Worm (Caenorhabditis elegans) whole organism, dauer: Measurements from ENCODE around the gene K02F6.6.
"Not testable (repeated sequence)": the region's sequence is repeated elsewhere in the genome, so short reads cannot be mapped to it uniquely, and the experiment has no call there.

Experiments
- unc-62 ChIP-seq: sonication (generic microtip); optimal IDR thresholded peaks from 2 replicates; lab custom pipeline; 2017; ENCODE audit warnings: missing biosample characterization, missing genetic modification reagents, missing genetic modification characterization

The K02F6.6 gene

DNA sequence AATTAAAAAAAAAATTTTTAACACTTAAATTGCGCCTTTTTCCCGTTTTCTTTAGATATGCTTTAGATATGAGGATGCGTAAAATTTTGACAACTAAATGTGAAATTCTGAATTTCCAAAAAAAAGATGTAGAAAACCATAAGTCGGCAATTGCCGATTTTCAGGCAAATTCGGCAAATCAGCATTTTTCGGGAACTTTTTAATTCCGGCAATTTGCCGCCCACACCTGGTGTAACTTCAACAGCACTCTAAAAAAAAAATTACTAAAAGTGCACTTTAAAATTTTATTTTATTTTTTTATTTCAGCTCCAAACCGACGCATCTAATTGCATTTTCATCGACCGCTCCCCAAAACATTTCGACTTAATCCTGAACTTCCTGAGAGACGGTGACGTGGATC is at the start of gene K02F6.6:
TSS of gene K02F6.6 (plus strand) at position 301 of the 400 bp plus-strand sequence.
- TF ChIP-seq unc-62 = no peak

DNA sequence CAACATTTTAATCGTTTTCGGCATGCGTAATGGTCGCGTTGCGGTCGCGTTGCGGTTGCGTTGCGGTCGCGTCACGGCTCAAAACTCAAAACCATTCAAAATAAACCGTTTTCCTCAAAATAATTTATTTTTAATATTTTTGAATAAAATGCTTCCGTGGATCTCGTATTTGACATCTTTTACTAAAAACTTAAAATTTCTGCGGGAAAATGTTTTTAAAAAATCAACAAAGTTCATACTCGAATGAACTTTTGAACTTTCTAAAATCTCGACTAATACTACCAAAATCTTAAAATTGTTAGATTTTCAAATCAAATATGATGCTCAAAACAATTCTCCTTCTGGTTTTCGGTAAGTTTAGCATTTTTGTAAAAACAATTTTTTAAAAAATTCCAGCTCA is 49.0 kb upstream of the K02F6.6 start, which contains the start of gene F53G2.2:
TSS of gene F53G2.2 (plus strand) at position 301 of the 400 bp plus-strand sequence.
- TF ChIP-seq unc-62 = no peak

DNA sequence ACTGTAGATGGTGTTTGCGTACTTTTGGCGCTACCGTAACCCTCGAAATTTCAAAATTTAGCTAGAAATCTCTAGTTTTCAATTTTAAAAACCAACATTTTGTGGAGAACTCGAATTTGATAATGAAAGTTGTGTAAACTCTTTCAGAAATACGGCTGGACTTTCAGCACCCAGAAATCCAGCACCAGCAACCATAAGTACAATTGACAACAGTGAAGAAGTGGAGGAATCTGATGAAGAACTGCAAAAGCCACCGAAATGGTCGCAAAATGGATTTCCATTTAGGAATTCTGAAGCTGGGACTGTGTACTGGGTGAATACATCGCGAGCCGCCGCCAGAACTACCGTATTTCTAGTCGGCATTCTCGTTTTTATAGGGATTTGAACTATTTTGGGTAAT is 47.1 kb upstream of the K02F6.6 start, which contains the start of gene F53G2.13:
TSS of gene F53G2.13 (plus strand) at position 301 of the 400 bp plus-strand sequence.
- no peak for TF ChIP-seq unc-62

DNA sequence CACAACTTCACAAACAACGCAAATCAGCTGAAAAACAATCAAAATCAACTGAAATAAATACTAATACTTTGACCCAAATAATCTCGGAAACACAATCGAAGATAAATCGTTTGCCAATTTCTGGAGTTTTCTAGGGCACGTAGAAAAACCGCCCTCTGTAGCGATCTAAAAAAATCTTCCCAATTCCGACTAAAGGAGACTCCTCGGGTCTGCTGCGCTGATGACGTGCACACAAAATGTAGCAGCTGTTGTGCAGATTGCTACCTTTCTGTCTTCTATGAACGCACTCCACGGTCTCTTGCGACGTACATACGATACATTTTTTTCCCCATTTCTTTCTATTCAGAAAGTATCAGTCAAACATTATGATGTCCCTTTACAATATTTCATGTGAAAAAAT is 42.2 kb upstream of the K02F6.6 start, which contains the start of gene F53G2.1:
TSS of gene F53G2.1 (plus strand) at position 301 of the 400 bp plus-strand sequence.
- TF ChIP-seq unc-62 = no peak

DNA sequence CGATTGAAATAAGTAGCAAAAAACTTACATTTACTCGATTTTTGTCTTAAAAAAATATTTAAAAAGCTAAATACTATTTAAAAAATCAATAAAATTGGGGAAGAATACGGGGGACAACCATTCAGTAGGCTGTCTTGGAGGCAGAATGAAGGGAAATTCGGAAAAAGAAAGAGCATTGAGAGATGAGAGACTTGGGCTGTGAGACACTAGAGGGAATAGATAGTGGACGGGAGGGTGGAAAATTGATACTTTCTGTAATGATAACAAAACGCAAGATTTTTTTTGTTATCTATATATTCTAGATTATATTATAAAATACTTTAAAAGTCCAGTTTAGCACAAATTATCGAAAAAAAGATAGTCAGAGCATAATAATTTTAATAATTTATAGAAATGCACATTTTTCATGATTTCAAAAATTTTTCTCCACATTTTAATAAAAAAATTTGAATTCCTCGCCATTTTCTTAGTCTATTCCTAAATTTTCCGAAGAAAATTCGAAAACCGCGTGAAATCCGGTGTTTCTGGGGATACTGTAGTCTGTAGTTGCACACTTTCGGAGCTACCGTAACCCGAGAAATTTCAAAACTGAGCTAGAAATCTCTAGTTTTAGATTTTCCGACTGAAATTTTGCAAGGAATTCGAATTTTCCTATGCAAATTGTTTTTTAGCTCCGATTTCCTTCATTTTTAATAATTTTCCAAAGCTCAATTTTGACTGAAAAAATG is 26.7 kb upstream of the K02F6.6 start:
- TF ChIP-seq unc-62 = no peak

DNA sequence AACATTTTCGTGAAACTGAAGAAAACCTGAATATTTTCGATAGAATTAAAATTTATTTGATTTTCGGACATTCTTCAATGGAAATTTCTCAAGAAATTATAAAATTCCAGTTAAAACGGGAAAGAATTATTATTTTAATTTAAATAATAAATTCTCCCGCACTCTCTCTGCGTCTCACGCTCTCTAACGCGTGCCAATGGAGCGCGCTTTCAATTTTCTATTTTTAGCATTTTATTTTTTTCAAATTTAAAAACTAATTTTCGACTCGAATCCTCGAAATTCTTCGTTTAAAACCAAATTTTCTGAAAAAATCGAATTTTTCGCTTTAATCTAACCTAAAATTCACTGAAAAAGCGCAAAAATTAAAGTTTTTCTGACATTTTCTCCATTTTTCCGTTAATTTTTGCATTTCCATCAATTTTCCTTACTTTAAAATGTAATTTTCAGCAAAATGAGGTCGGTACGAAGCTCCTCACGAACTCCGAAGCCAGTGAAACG is 26.1 kb upstream of the K02F6.6 start, which contains the start of gene gbas-1:
TSS of gene gbas-1 (plus strand) at position 448 of the 498 bp plus-strand sequence.
- TF ChIP-seq unc-62 = no peak

DNA sequence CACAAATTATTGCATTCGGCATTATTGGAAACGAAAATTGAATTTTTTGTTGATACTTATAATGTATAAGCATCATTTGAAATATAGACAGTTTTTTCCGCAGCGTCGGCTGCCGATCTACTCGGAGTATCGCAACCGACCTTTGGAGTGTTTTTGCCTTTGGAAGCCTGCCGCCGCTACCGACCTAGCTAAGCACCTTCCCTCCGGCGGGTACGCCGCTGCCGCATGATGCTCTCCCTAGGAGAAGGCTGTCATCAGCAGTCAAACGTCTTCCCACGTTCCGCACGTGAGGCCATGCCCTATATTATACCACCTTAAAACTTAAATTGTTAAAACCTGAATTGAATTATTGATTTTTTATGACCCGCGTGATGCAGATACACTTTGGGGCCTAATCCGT is 12.1 kb upstream of the K02F6.6 start:
- TF ChIP-seq unc-62 = no peak

DNA sequence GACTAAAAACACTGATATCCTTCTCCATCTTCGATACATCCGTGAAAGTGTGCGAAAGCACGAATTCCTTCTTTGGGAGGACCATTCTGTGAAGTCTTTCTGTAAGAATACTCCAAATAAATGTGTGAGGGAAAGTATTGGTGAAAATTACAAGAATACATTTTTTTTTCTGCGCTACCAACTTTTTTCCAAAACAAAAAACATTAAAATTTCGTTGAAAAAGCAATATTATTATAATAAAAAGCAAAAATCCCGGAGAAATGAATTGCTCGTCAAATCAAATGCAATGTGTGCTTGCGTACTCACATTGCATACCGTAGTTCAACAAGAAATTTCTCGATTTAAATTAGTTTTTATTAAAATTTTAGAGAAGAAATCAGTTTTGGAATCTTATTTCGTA is 8.6 kb upstream of the K02F6.6 start, which contains the start of gene bath-13:
TSS of gene bath-13 (minus strand) at position 101 of the 400 bp plus-strand sequence.
- no peak for TF ChIP-seq unc-62

DNA sequence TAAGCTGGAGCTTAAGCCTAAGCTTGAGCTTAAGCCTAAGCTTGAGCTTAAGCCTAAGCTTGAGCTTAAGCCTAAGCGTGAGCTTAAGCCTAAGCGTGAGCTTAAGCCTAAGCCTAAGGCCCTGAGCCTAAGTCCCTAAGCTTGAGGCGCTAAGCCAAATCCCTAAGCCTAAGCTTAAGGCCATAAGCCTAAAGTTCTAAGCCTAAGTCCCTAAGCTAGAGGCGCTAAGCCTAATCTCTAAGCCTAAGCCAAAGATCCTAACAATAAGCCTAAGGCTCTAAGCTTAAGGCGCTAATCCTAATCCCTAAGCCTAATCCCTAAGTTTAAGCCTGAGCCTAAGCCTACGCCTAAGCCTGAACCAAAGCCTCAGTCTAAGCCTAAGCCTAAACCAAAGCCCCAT is 4.9 kb upstream of the K02F6.6 start:
- TF ChIP-seq unc-62 = no peak

DNA sequence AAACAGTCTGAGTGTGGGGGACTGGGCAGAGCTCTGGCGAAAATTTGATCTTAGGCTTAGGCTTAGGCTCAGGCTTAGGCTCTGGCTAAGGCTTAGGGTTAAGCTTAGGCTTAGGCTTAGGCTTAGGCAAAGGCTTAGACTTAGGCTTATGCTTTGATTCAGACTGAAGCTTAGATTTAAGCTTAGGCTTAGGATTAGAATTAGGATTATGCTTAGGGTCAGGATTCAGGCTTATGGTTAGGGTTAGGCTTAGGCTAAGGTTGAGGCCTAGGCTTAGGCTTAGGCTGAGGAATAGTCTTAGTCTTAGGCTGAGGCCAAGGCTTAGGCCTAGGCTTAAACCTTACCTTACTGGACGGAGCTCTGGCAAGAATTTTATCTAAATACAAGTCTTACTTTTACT is 3.7 kb upstream of the K02F6.6 start:
- no peak for TF ChIP-seq unc-62

DNA sequence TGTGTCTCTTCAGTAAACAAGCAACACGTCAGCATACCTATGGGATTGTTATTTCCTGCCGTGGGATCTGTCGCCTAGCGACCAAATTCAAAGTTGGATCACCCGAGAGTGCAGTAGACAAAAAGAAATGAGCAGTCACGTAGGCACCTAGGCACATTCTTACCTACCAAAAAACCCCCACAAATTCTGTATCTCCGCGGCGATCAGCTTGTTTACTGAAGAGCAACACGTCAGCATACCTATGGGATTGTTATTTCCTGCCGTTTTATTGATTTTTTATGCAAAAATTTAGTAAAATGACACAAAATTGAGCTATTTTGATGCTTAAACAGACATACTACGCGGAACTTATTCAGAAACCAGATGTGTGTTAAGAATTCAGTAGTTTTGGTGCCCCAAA is 3.9 kb downstream of the K02F6.6 start, which contains the start of gene K02F6.5:
TSS of gene K02F6.5 (plus strand) at position 301 of the 400 bp plus-strand sequence.
- TF ChIP-seq unc-62 = not testable (repeated sequence)

DNA sequence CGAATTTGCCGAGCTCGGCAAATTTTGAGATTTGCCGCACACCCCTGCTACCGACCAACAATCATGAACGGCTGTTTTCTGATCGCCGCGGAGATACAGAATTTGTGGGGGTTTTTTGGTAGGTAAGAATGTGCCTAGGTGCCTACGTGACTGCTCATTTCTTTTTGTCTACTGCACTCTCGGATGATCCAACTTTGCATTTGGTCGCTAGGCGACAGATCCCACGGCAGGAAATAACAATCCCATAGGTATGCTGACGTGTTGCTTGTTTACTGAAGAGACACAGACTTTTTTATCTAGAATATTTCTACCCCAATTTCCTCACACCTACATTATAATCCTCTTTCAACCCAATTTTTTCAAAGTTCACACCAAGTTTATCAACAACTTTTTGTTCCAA is 4.4 kb downstream of the K02F6.6 start, which contains the start of gene K02F6.8:
TSS of gene K02F6.8 (minus strand) at position 101 of the 400 bp plus-strand sequence.
- TF ChIP-seq unc-62 = not testable (repeated sequence)

DNA sequence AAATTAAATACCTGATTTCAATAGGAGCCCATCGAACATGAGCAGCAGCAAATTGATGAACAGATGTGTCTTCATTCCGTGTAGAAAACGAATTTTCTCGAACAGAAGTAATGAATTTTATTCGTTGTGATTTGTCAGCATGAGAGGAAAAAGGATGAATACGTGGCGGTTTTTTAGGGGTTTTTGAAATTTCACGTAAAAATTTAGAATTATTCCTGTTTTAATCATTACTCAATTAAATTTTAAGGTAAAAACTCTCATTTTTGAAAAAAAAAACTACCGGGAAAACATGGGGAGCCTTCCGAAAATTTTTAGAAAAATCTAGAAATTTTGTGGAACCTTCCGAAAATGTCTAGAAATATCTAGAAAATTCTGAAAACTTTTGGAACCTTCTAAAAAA is 7.2 kb downstream of the K02F6.6 start, which contains the start of gene K02F6.7:
TSS of gene K02F6.7 (minus strand) at position 101 of the 400 bp plus-strand sequence.
- TF ChIP-seq unc-62 = no peak

DNA sequence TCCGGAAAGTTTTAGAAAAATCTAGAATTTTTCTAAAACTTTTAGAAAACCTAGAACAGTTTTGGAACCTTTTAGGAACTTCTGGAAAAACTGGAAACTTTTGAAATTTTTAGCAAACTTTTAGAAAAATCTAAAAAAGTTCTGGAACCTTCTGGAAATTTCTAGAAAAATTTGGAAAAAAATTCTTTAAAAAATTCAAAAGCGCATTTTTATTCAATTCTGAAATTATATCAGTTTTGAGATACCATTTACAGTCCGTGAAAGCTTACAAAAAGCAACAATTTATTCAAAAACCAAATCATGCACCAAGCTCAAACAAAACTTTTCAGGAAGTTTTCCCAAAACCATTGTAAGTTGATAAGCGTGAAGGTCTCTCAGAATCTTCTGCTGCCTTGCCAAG is 7.6 kb downstream of the K02F6.6 start, which contains the start of gene K02F6.4:
TSS of gene K02F6.4 (plus strand) at position 301 of the 400 bp plus-strand sequence.
- no peak for TF ChIP-seq unc-62

DNA sequence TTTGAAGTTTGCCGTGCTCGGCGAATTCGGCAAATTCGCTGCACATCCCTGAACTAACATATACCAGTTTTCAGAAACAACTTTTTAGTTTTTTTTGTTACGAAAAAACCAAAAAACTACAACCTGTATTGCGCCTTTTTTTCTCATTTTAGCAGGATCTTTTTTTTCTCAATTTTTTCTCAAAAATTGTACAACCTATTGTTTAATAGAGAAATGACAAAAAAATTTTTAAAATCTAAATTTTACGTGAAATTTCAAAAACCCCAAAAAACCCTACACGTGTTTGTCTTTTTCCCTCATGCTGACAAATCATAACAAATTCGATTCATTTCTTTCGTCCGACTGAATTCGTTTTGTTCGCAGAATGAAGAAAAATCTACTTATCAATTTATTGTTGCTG is 15.3 kb downstream of the K02F6.6 start, which contains the start of gene K02F6.3:
TSS of gene K02F6.3 (plus strand) at position 301 of the 400 bp plus-strand sequence.
- no peak for TF ChIP-seq unc-62

DNA sequence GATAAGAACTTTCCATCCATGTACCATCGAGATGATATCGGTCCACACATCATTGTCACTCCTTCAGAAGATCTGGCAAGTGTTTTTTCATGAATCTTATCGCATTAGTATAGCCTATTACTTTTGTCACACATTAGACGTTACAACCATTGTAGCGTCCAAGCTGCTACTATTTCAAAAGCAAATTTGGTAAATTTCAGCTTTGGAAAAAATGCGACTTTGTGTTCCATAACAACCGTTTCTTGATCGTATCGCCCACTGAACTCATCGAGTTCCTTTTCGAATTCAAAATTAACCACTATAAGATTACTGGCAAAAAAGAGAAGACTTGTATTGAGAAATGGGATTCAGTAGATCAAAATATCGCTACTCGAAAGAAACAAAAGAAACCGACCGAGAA is 22.4 kb downstream of the K02F6.6 start:
- TF ChIP-seq unc-62 = no peak

DNA sequence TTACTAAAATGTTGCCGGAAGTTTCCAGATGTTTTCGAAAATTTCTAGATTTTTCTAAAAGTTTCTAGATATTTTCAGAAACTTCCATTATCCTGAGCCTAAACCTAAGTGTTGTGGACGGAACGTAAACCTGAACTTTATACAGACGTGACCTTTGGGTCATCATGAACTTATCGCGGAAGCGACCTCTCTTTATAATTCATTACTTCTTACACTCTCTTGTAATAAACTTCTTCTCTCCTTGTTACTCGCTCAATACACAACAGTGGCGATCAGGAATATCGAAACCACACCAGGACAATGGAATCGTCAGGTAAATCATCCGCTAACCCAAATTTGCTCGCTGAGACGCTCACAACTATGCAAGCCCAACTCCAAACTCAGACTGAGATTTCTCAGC is 23.1 kb downstream of the K02F6.6 start, which contains the start of gene K02F6.1:
TSS of gene K02F6.1 (plus strand) at position 301 of the 400 bp plus-strand sequence.
- TF ChIP-seq unc-62 = not testable (repeated sequence)
